Worm (Caenorhabditis elegans): ENCODE results near the gene rimb-1.

The rimb-1 gene

DNA sequence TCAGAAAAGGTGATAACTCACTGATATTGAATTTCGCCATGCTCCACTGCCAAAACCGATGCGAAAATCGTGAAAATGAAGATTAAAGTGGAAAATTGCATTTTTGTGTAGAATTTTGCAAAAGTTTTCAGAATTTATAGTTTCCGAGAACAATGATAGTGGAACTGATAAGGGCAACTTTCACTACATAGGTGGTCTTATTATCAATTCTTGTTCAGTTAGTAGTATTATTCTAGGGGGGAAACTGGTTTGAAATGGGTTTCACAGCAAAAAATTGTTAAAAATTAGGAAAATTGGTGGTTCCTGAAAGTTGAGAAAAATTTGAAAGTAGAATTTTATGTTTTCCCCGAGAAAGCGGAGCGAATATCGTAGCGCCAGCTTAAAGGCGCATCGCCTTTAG is 30.0 kb upstream of the rimb-1 start, which contains the start of gene Y46E12A.5:
Gene Y46E12A.5, minus strand, starts transcription at position 101 of the 400 bp plus-strand sequence.
- no peak for TF ChIP-seq sptf-1 (tag; optimal IDR thresholded peaks at IDR 0.05)
- TF ChIP-seq unc-62 (GFP tag; optimal IDR thresholded peaks at IDR 0.05) = no peak

DNA sequence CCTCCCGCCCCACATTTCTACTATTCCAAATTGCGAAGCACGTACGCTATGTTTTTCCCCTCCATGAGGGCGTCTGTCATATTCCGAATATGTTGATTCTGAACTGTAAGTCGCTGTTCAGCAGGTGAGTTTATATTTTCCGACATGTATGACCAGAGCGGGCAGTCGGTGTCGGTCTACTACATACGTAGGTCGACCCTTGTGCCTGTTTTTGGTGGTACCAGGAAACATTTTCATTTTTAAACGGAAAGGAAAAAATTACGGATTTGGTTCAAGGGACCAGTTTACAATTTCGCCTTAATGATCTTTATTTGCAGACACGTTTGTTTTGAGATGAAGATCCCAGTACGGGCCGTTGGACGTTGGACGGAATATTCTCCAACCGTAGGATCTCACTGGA is 29.5 kb upstream of the rimb-1 start, which contains the start of gene Y46E12A.2:
Gene Y46E12A.2, plus strand, starts transcription at position 301 of the 400 bp plus-strand sequence.
- TF ChIP-seq bed-3 (GFP tag; optimal IDR thresholded peaks at IDR 0.05) (no peak), elt-3 (tag; optimal IDR thresholded peaks at IDR 0.05) (no peak), nhr-2 (tag; optimal IDR thresholded peaks at IDR 0.05) (no peak), unc-62 (GFP tag; optimal IDR thresholded peaks at IDR 0.05) (no peak), unc-120 (tag; optimal IDR thresholded peaks at IDR 0.05; ENCODE audit: poor library complexity, severe bottlenecking) (no peak), elt-1 (tag; optimal IDR thresholded peaks at IDR 0.05; ENCODE audit: borderline replicate concordance, insufficient read depth) (no peak), mep-1 (tag; optimal IDR thresholded peaks at IDR 0.05) (no peak), nhr-28 (tag; optimal IDR thresholded peaks at IDR 0.05) (no peak), sptf-1 (tag; optimal IDR thresholded peaks at IDR 0.05) (no peak), nhr-76 (tag; optimal IDR thresholded peaks at IDR 0.05) (no peak)

DNA sequence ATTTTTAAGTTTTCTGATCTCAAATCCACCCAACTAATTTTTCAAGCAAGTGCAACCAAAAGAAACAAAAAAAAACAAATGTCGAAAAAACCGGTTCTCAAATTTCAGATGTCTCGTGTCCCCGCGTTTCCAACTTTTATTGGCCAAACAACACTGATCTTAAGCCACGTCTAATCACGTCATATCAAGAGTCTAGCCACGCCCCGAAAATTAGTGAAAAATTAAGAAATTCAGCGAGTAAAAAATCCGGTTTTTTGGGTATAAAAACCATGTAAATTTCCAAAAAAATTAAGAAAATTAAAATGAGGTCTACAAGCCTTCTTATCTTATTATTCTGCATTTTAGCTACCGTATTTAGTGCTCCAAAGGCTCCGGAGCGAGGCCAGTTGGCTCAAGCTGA is 24.9 kb upstream of the rimb-1 start, which contains the start of gene cnc-6:
Gene cnc-6, plus strand, starts transcription at position 301 of the 400 bp plus-strand sequence.
- no peak for TF ChIP-seq zip-8 (tag; optimal IDR thresholded peaks at IDR 0.05)
- TF ChIP-seq nhr-76 (tag; optimal IDR thresholded peaks at IDR 0.05) = no peak
- TF ChIP-seq ztf-11 (tag; optimal IDR thresholded peaks at IDR 0.05) = no peak

DNA sequence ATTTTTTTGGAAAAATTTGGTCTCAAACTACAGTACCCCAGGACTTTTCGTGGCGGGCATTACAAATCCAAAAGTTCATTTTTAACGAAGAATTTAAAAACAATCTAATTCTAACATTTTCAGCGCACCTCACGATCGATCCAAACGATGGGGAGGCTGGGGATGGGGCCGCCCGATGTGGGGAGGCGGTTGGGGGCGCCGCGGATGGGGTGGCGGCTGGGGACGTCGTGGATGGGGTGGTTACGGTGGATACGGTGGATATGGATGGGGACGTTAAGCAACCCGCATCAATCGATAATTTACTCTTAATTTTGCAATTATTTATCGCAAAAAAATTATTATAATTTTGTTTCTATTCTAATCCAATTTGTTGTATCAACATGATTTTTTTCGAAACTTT is 23.7 kb upstream of the rimb-1 start:
- no peak for TF ChIP-seq zip-8 (tag; optimal IDR thresholded peaks at IDR 0.05)
- no peak for TF ChIP-seq cnd-1 (tag; optimal IDR thresholded peaks at IDR 0.05)
- no peak for TF ChIP-seq mep-1 (tag; optimal IDR thresholded peaks at IDR 0.05)
- no peak for TF ChIP-seq unc-62 (GFP tag; optimal IDR thresholded peaks at IDR 0.05)
- no peak for TF ChIP-seq ceh-43 (GFP tag; optimal IDR thresholded peaks at IDR 0.05)
- no peak for TF ChIP-seq nhr-12 (tag; optimal IDR thresholded peaks at IDR 0.05)

DNA sequence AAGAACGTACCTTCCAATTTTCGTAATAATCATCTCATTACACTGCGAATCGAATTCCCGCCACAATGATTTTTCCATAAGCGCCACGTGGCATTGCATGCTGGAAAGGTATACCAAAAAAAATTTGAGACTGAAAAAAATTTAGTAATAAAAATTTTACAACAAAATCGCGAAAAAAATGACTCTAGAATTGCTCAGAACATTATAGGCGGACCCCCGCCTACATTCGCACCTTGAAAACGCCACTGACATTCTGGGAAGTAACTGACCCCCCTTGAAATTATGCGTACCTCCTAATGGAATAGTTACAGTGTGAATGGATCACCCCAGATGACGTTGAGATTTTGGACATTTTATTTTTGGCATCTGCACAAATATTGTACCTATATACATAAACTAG is 18.1 kb upstream of the rimb-1 start, which contains the start of gene tbx-43:
Gene tbx-43, minus strand, starts transcription at position 101 of the 400 bp plus-strand sequence.
- TF ChIP-seq ceh-83 (GFP tag; optimal IDR thresholded peaks at IDR 0.05) = no peak
- no peak for TF ChIP-seq ham-2 (GFP tag; optimal IDR thresholded peaks at IDR 0.05)
- TF ChIP-seq elt-1 (tag; optimal IDR thresholded peaks at IDR 0.05; ENCODE audit: borderline replicate concordance, insufficient read depth) = no peak
- no peak for TF ChIP-seq M03D4.4 (tag; optimal IDR thresholded peaks at IDR 0.05)
- no peak for TF ChIP-seq nhr-237 (tag; optimal IDR thresholded peaks at IDR 0.05)
- TF ChIP-seq unc-62 (GFP tag; optimal IDR thresholded peaks at IDR 0.05) = no peak

DNA sequence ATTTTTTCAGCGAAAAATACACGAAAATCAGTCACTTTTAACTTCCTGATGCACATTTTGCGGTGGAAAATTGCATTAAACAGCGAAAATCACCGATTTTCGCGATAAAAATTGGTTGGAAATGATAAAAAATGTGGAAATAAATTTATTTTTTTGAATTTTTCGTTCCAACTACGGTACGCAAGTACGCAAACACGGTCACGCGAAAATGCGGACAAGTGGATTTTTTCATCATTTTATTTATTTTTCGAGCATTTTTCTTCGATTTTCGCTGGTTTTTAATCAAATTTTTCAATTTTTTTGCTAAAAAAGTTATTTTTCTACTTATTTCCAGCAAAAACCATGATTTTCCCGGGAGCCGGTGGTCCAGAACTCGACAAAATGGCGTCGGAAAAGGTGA is 10.7 kb upstream of the rimb-1 start, which contains the start of gene Y39A3CL.3:
Gene Y39A3CL.3, plus strand, starts transcription at position 335 of the 400 bp plus-strand sequence.
- TF ChIP-seq elt-3 (tag; optimal IDR thresholded peaks at IDR 0.05) (no peak), nhr-76 (tag; optimal IDR thresholded peaks at IDR 0.05) (no peak), sem-2 (GFP tag; optimal IDR thresholded peaks at IDR 0.05) (no peak), ces-1 (GFP tag; optimal IDR thresholded peaks at IDR 0.05) (peak; percentile 25), elt-1 (tag; optimal IDR thresholded peaks at IDR 0.05; ENCODE audit: borderline replicate concordance, insufficient read depth) (no peak), ceh-83 (GFP tag; optimal IDR thresholded peaks at IDR 0.05) (no peak), cnd-1 (tag; optimal IDR thresholded peaks at IDR 0.05) (no peak), lsy-2 (tag; optimal IDR thresholded peaks at IDR 0.05) (peak; percentile 94), flh-1 (GFP tag; optimal IDR thresholded peaks at IDR 0.05) (no peak), nhr-2 (tag; optimal IDR thresholded peaks at IDR 0.05) (no peak), zip-8 (tag; optimal IDR thresholded peaks at IDR 0.05) (no peak), nhr-28 (tag; optimal IDR thresholded peaks at IDR 0.05) (no peak), M03D4.4 (tag; optimal IDR thresholded peaks at IDR 0.05) (no peak), hlh-1 (tag; optimal IDR thresholded peaks at IDR 0.05) (no peak), unc-39 (tag; optimal IDR thresholded peaks at IDR 0.05) (no peak), ham-2 (GFP tag; optimal IDR thresholded peaks at IDR 0.05) (no peak), unc-62 (GFP tag; optimal IDR thresholded peaks at IDR 0.05) (no peak)

DNA sequence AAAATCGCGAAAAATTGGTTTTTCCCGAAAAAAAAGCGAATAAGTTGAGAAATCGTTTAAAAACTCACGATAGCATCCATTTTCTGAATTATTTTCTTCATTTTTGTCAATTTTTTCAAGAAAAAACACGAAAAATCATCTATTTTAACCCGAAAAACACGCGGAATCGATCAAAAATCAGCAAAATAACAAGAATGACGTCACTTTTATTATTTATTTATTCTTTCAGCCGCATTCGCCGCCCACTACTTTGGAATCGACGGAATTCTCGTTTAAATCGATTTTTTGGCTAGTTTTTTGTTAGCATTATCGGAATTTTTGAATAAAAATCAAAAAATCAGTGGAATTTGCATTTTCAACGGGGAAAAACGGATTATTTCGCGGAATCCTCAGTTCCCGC is 10.2 kb upstream of the rimb-1 start, which contains the start of gene Y39A3CL.4:
Gene Y39A3CL.4, minus strand, starts transcription at position 101 of the 400 bp plus-strand sequence.
- TF ChIP-seq nhr-2 (tag; optimal IDR thresholded peaks at IDR 0.05) (no peak), unc-62 (GFP tag; optimal IDR thresholded peaks at IDR 0.05) (no peak), cnd-1 (tag; optimal IDR thresholded peaks at IDR 0.05) (no peak), tbx-8 (GFP tag; optimal IDR thresholded peaks at IDR 0.05) (no peak), M03D4.4 (tag; optimal IDR thresholded peaks at IDR 0.05) (no peak), pha-4 (tag; optimal IDR thresholded peaks at IDR 0.05) (no peak), ceh-83 (GFP tag; optimal IDR thresholded peaks at IDR 0.05) (no peak), lin-32 (GFP tag; optimal IDR thresholded peaks at IDR 0.05) (no peak), nhr-12 (tag; optimal IDR thresholded peaks at IDR 0.05) (no peak), nhr-28 (tag; optimal IDR thresholded peaks at IDR 0.05) (no peak), ceh-39 (tag; optimal IDR thresholded peaks at IDR 0.05) (no peak), ces-1 (GFP tag; optimal IDR thresholded peaks at IDR 0.05) (no peak), unc-120 (tag; optimal IDR thresholded peaks at IDR 0.05; ENCODE audit: poor library complexity, severe bottlenecking) (no peak)
